Worm (Caenorhabditis elegans): Measurements from ENCODE around the gene gst-7.

DNA sequence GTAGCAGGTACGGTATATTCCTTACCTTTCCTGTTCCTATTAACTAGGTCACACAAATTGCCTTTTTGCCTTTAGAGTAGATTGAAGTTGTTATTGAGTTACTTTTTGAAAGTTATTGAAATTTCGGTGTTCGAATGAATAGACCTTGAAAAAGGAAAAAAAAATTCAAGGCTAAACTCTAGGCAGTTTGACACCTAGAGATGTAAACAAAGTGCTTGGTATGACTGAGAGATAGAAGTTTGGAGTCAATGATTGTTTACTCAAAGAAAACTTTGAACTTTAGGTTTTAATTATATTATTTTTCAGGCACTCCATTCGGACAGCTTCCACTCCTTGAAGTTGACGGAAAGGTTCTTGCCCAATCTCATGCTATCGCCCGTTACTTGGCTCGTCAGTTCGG, 636 bp downstream of the gst-7 start:
- TF ChIP-seq him-1 (tag; optimal IDR thresholded peaks at IDR 0.05) = no peak
- no peak for TF ChIP-seq dao-5 (tag; optimal IDR thresholded peaks at IDR 0.05)
- TF ChIP-seq W03F9.2 (tag; optimal IDR thresholded peaks at IDR 0.05) = no peak
